Fruit fly (Drosophila melanogaster) whole organism, embryonic: ENCODE results near the gene CG16852.

Experiments
- Aef1 ChIP-seq: fragments of 200-800 bp; sonication (Bioruptor generic); IDR thresholded peaks from 3 replicates; pipeline ENCODE4 v1.3.6; 2022; ENCODE audit warnings: missing biosample characterization, missing genetic modification characterization
- Atf-2 ChIP-seq: fragments of 200-800 bp; sonication (Bioruptor generic); optimal IDR thresholded peaks from 2 replicates; lab custom pipeline; 2016; ENCODE audit warnings: missing biosample characterization, missing genetic modification characterization
- B-H2 ChIP-seq: fragments of 200-800 bp; sonication (Bioruptor generic); optimal IDR thresholded peaks from 2 replicates; lab custom pipeline; 2018; ENCODE audit warnings: missing biosample characterization, mild to moderate bottlenecking, missing genetic modification characterization
- CG10274 ChIP-seq: fragments of 200-800 bp; sonication (Bioruptor generic); optimal IDR thresholded peaks from 3 replicates; lab custom pipeline; 2017; ENCODE audit warnings: missing biosample characterization, mild to moderate bottlenecking, missing genetic modification characterization
- CG11398 ChIP-seq: fragments of 200-800 bp; sonication (Bioruptor generic); optimal IDR thresholded peaks from 2 replicates; lab custom pipeline; 2016; ENCODE audit warnings: missing biosample characterization, missing genetic modification characterization
- CG11560 ChIP-seq: fragments of 200-800 bp; sonication (Bioruptor generic); IDR thresholded peaks from 3 replicates; pipeline ENCODE4 v1.3.6; 2022; ENCODE audit warnings: missing biosample characterization, missing genetic modification characterization
- CG12769 ChIP-seq: fragments of 200-800 bp; sonication (Bioruptor generic); optimal IDR thresholded peaks from 2 replicates; lab custom pipeline; 2019; ENCODE audit warnings: missing biosample characterization, mild to moderate bottlenecking, missing genetic modification characterization, moderate library complexity
- CG13624 ChIP-seq: fragments of 200-800 bp; sonication (Bioruptor generic); optimal IDR thresholded peaks from 2 replicates; lab custom pipeline; 2016; ENCODE audit warnings: missing biosample characterization, missing genetic modification characterization
- CG13775 ChIP-seq: fragments of 200-800 bp; sonication (Bioruptor generic); optimal IDR thresholded peaks from 3 replicates; lab custom pipeline; 2017; ENCODE audit warnings: missing biosample characterization, mild to moderate bottlenecking, missing genetic modification characterization
- CG15514 ChIP-seq: fragments of 200-800 bp; sonication (Bioruptor generic); optimal IDR thresholded peaks from 3 replicates; lab custom pipeline; 2017; ENCODE audit warnings: missing biosample characterization, missing genetic modification characterization, mild to moderate bottlenecking, moderate library complexity, missing genetic modification reagents
- CG17829 ChIP-seq: fragments of 200-800 bp; optimal IDR thresholded peaks from 2 replicates; lab custom pipeline; 2019; ENCODE audit warnings: missing biosample characterization, mild to moderate bottlenecking, missing genetic modification characterization, moderate library complexity
- CG18599 ChIP-seq: fragments of 200-800 bp; sonication (Bioruptor generic); optimal IDR thresholded peaks from 3 replicates; lab custom pipeline; 2017; ENCODE audit warnings: missing biosample characterization, missing genetic modification characterization, mild to moderate bottlenecking, moderate library complexity, missing genetic modification reagents
- CG2712 ChIP-seq: fragments of 200-800 bp; optimal IDR thresholded peaks from 3 replicates; lab custom pipeline; 2019; ENCODE audit warnings: missing biosample characterization, mild to moderate bottlenecking, missing genetic modification characterization, moderate library complexity
- CG30020 ChIP-seq: fragments of 200-800 bp; optimal IDR thresholded peaks from 2 replicates; lab custom pipeline; 2019; ENCODE audit warnings: missing biosample characterization, mild to moderate bottlenecking, missing genetic modification characterization, moderate library complexity
- CG31224 ChIP-seq: fragments of 200-800 bp; sonication (Bioruptor generic); IDR thresholded peaks from 2 replicates; pipeline ENCODE4 v1.3.6; 2022; ENCODE audit warnings: missing biosample characterization, missing genetic modification characterization
- CG34376 ChIP-seq: fragments of 200-800 bp; sonication (Bioruptor generic); optimal IDR thresholded peaks from 2 replicates; lab custom pipeline; 2018; ENCODE audit warnings: missing biosample characterization, mild to moderate bottlenecking, missing genetic modification characterization
- CG4282 ChIP-seq: fragments of 200-800 bp; sonication (Bioruptor generic); optimal IDR thresholded peaks from 2 replicates; lab custom pipeline; 2016; ENCODE audit warnings: missing biosample characterization, missing genetic modification characterization
- CG4707 ChIP-seq: fragments of 200-800 bp; sonication (Bioruptor generic); optimal IDR thresholded peaks from 2 replicates; lab custom pipeline; 2018; ENCODE audit warnings: missing biosample characterization, mild to moderate bottlenecking, missing genetic modification characterization, moderate library complexity
- CG6175 ChIP-seq: fragments of 200-800 bp; sonication (Bioruptor generic); IDR thresholded peaks from 3 replicates; pipeline ENCODE4 v1.3.6; 2022; ENCODE audit warnings: missing biosample characterization, missing genetic modification characterization
- CG7839 ChIP-seq: fragments of 200-800 bp; sonication (Bioruptor generic); optimal IDR thresholded peaks from 3 replicates; lab custom pipeline; 2018; ENCODE audit warnings: missing biosample characterization, mild to moderate bottlenecking, missing genetic modification characterization, moderate library complexity
- Dref ChIP-seq: fragments of 200-800 bp; sonication (Bioruptor generic); IDR thresholded peaks from 2 replicates; pipeline ENCODE4 v1.3.6; 2022; ENCODE audit warnings: missing biosample characterization, missing genetic modification characterization
- HLH3B ChIP-seq: fragments of 200-800 bp; sonication (Bioruptor generic); IDR thresholded peaks from 2 replicates; pipeline ENCODE4 v1.3.6; 2022; ENCODE audit warnings: missing biosample characterization, missing genetic modification characterization
- Hmx ChIP-seq: fragments of 200-800 bp; sonication (Bioruptor generic); optimal IDR thresholded peaks from 2 replicates; lab custom pipeline; 2016; ENCODE audit warnings: missing biosample characterization, missing genetic modification characterization
- Hr51 ChIP-seq, 2 experiments: fragments of 200-800 bp; sonication (Bioruptor generic); optimal IDR thresholded peaks; 2 replicates in 1 of 2; 3 replicates in 1 of 2; lab custom pipeline; 2016 to 2018; ENCODE audit warnings: missing biosample characterization in 2 of 2, missing genetic modification characterization in 2 of 2, mild to moderate bottlenecking in 1 of 2, moderate library complexity in 1 of 2
- MBD-R2 ChIP-seq: fragments of 200-800 bp; sonication (Bioruptor generic); IDR thresholded peaks from 2 replicates; pipeline ENCODE4 v1.3.6; 2022; ENCODE audit warnings: missing biosample characterization, missing genetic modification characterization
- Opbp ChIP-seq: fragments of 200-800 bp; sonication (Bioruptor generic); IDR thresholded peaks from 3 replicates; pipeline ENCODE4 v1.3.6; 2022; ENCODE audit warnings: missing biosample characterization, missing genetic modification characterization; ENCODE audit not compliant: partially characterized antibody
- Ptx1 ChIP-seq: fragments of 200-800 bp; sonication (Bioruptor generic); IDR thresholded peaks from 2 replicates; pipeline ENCODE4 v1.3.6; 2022; ENCODE audit warnings: missing biosample characterization, missing genetic modification characterization
- Six4 ChIP-seq: fragments of 200-800 bp; sonication (Bioruptor generic); optimal IDR thresholded peaks from 2 replicates; lab custom pipeline; 2016; ENCODE audit warnings: missing biosample characterization, missing genetic modification characterization
- Stat92E ChIP-seq, 3 experiments: fragments of >200 bp in 2 of 3; fragments of 200-800 bp in 1 of 3; sonication (Bioruptor generic) in 1 of 3; optimal IDR thresholded peaks; 2 replicates each; lab custom pipeline; 2017 to 2019; ENCODE audit warnings: missing biosample characterization in 3 of 3, missing genetic modification characterization in 3 of 3, mild to moderate bottlenecking in 1 of 3, moderate library complexity in 1 of 3
- Taf1 ChIP-seq: fragments of 200-800 bp; sonication (Bioruptor generic); IDR thresholded peaks from 2 replicates; pipeline ENCODE4 v1.3.6; 2022; ENCODE audit warnings: missing biosample characterization, missing genetic modification characterization
- amos ChIP-seq: fragments of 200-800 bp; sonication (Bioruptor generic); IDR thresholded peaks from 2 replicates; pipeline ENCODE4 v1.3.6; 2022; ENCODE audit warnings: missing biosample characterization, missing genetic modification characterization; ENCODE audit not compliant: partially characterized antibody
- az2 ChIP-seq: fragments of 200-800 bp; sonication (Bioruptor generic); optimal IDR thresholded peaks from 3 replicates; lab custom pipeline; 2016; ENCODE audit warnings: missing biosample characterization, missing genetic modification characterization
- btn ChIP-seq: fragments of 200-800 bp; sonication (Bioruptor generic); optimal IDR thresholded peaks from 2 replicates; lab custom pipeline; 2016; ENCODE audit warnings: missing biosample characterization, missing genetic modification characterization
- cwo ChIP-seq: fragments of 200-800 bp; sonication (Bioruptor generic); optimal IDR thresholded peaks from 3 replicates; lab custom pipeline; 2017; ENCODE audit warnings: missing biosample characterization, missing genetic modification characterization, mild to moderate bottlenecking, moderate library complexity, missing genetic modification reagents
- dimm ChIP-seq: fragments of 200-800 bp; sonication (Bioruptor generic); IDR thresholded peaks from 2 replicates; pipeline ENCODE4 v1.3.6; 2022; ENCODE audit warnings: missing biosample characterization, missing genetic modification characterization
- hbn ChIP-seq: fragments of 200-800 bp; sonication (Bioruptor generic); IDR thresholded peaks from 2 replicates; pipeline ENCODE4 v1.3.6; 2022; ENCODE audit warnings: missing biosample characterization, missing genetic modification characterization; ENCODE audit not compliant: partially characterized antibody
- jumu ChIP-seq: fragments of 200-800 bp; sonication (Bioruptor generic); optimal IDR thresholded peaks from 3 replicates; lab custom pipeline; 2016; ENCODE audit warnings: missing biosample characterization, missing genetic modification characterization
- knrl ChIP-seq: fragments of 200-800 bp; sonication (Bioruptor generic); IDR thresholded peaks from 3 replicates; pipeline ENCODE4 v1.3.6; 2022; ENCODE audit warnings: missing biosample characterization, missing genetic modification characterization; ENCODE audit not compliant: partially characterized antibody
- lbe ChIP-seq: fragments of 200-800 bp; sonication (Bioruptor generic); optimal IDR thresholded peaks from 2 replicates; lab custom pipeline; 2016; ENCODE audit warnings: missing biosample characterization, mild to moderate bottlenecking, missing genetic modification characterization
- lmd ChIP-seq: fragments of 200-800 bp; sonication (Bioruptor generic); IDR thresholded peaks from 2 replicates; pipeline ENCODE4 v1.3.6; 2022; ENCODE audit warnings: missing biosample characterization, missing genetic modification characterization
- phol ChIP-seq: fragments of 200-800 bp; sonication (Bioruptor generic); optimal IDR thresholded peaks from 3 replicates; lab custom pipeline; 2018; ENCODE audit warnings: missing biosample characterization, mild to moderate bottlenecking, missing genetic modification characterization, moderate library complexity
- pzg ChIP-seq: fragments of 200-800 bp; sonication (Bioruptor generic); optimal IDR thresholded peaks from 3 replicates; lab custom pipeline; 2018; ENCODE audit warnings: missing biosample characterization, mild to moderate bottlenecking, missing genetic modification characterization, moderate library complexity
- seq ChIP-seq: fragments of 200-800 bp; sonication (Bioruptor generic); IDR thresholded peaks from 2 replicates; pipeline ENCODE4 v1.3.6; 2022; ENCODE audit warnings: missing biosample characterization, missing genetic modification characterization
- sqz ChIP-seq: fragments of 200-800 bp; sonication (Bioruptor generic); optimal IDR thresholded peaks from 3 replicates; lab custom pipeline; 2018; ENCODE audit warnings: missing biosample characterization, mild to moderate bottlenecking, missing genetic modification characterization
- vvl ChIP-seq: fragments of 200-800 bp; sonication (Bioruptor generic); IDR thresholded peaks from 2 replicates; pipeline ENCODE4 v1.3.6; 2022; ENCODE audit warnings: missing biosample characterization, missing genetic modification characterization
- wor ChIP-seq: fragments of 200-800 bp; sonication (Bioruptor generic); IDR thresholded peaks from 2 replicates; pipeline ENCODE4 v1.3.6; 2022; ENCODE audit warnings: missing biosample characterization, missing genetic modification characterization
- yki ChIP-seq: fragments of >200 bp; optimal IDR thresholded peaks from 3 replicates; lab custom pipeline; 2018

The CG16852 gene

DNA sequence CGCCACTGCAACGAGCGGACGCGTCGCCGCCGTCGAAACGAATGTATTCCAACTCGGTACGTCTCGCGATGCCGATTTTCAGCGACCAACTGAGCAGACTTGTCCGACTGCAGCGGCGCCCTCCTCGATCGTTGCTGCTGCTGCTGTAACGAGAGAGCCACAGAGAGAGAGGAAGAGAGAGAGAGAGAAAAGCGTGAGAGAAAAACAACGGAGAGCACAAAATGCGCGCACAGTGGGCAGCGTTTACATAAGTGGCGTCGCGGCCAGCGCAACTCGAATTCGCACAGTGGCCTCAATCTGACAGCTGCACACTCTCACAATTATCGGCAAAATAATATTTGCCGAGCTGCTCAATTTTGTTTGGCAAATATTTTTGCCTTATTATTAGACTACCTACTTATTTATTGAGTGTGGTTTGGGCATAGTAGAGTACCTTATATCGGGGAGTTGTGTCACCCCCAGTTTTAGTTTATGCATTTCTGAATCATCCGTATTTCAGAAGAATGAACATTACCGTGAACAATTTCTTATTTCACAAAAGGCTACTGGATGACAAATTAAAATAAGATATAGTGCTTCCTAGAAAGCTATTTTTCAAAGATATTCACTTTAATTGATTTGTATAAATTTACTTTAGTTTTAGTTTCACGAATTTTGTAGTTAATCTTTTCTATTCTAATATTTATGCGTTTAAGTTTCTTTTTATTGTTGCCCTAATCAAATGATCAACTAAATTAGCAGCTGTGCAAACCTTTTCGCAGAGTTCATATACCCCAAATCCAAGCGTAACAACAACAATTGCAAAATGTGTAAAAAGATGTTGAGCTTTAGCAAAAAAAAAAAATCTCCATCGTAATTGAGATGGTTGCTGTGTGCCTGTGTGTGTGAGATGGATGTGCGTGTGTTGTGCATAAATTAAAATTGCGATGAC, 27.0 kb upstream of the CG16852 start (continued):
- peak; percentile 37 for TF ChIP-seq CG15514 (GFP tag; lab: Kevin White, UChicago)
- no peak for TF ChIP-seq CG11398 (GFP tag; lab: Kevin White, UChicago)
- no peak for TF ChIP-seq btn (GFP tag; lab: Kevin White, UChicago)
- peak; percentile 51 for TF ChIP-seq phol (tag; lab: Kevin White, UChicago)
- peak; percentile 44 for TF ChIP-seq CG18599
- TF ChIP-seq Dref, result no peak; the same call in 1 of the 2 replicates
- TF ChIP-seq CG13624 (GFP tag; lab: Kevin White, UChicago), result peak; percentile 62
- peak; percentile 97 for TF ChIP-seq CG10274 (GFP tag; lab: Kevin White, UChicago)
- TF ChIP-seq Hr51 (GFP tag; optimal IDR thresholded peaks at IDR 0.05; lab: Kevin White, UChicago), result peak in 1 of 2 experiments; percentile 53
- TF ChIP-seq Atf-2 (GFP tag; lab: Kevin White, UChicago), result peak; percentile 70
- TF ChIP-seq amos (GFP tag; lab: Robert Waterston, UW), result peak; percentile 11; the same call in 1 of the 2 replicates
- peak; percentile 33 for TF ChIP-seq sqz (GFP tag; lab: Kevin White, UChicago)
- TF ChIP-seq Opbp, result no peak
- peak; percentile 42 for TF ChIP-seq B-H2 (GFP tag; lab: Kevin White, UChicago)
- peak; percentile 50 for TF ChIP-seq CG31224 (GFP tag; lab: Robert Waterston, UW)
- TF ChIP-seq Hmx (GFP tag; lab: Kevin White, UChicago), result no peak
- no peak for TF ChIP-seq CG30020 (tag; lab: Kevin White, UChicago)
- TF ChIP-seq CG11560, result 0 out of 3 replicates have a peak, but pooled peaks have one; percentile 13
- TF ChIP-seq CG13775 (GFP tag; lab: Kevin White, UChicago), result peak; percentile 66
- TF ChIP-seq wor (GFP tag; lab: Robert Waterston, UW), result peak; percentile 34; the same call in 1 of the 2 replicates
- TF ChIP-seq CG17829 (tag; lab: Kevin White, UChicago), result peak; percentile 62
- TF ChIP-seq CG4282, result peak; percentile 77
- TF ChIP-seq MBD-R2, result no peak
- peak; percentile 12 for TF ChIP-seq CG34376
- no peak; the same call in 2 of the 3 replicates for TF ChIP-seq CG6175 (GFP tag; lab: Robert Waterston, UW)
- peak; percentile 60 for TF ChIP-seq CG7839 (tag; lab: Kevin White, UChicago)
- TF ChIP-seq Aef1 (GFP tag; lab: Robert Waterston, UW), result peak; percentile 64
- peak; percentile 55 for TF ChIP-seq az2 (GFP tag; lab: Kevin White, UChicago)
- peak; percentile 84 for TF ChIP-seq vvl (GFP tag; lab: Robert Waterston, UW)
- TF ChIP-seq lmd (GFP tag; lab: Robert Waterston, UW), result peak; percentile 69
- TF ChIP-seq Taf1 (GFP tag; lab: Robert Waterston, UW), result 0 out of 2 replicates have a peak, but pooled peaks have one; percentile 30
- TF ChIP-seq Stat92E (GFP tag; optimal IDR thresholded peaks at IDR 0.05; lab: Kevin White, UChicago), result peak in 1 of 3 experiments; percentile 26
- TF ChIP-seq knrl (GFP tag; lab: Robert Waterston, UW), result no peak
- TF ChIP-seq lbe (GFP tag; lab: Kevin White, UChicago), result peak; percentile 69
- no peak for TF ChIP-seq pzg (GFP tag; lab: Kevin White, UChicago)
- TF ChIP-seq CG4707 (GFP tag; lab: Kevin White, UChicago), result peak; percentile 99
- no peak for TF ChIP-seq hbn (GFP tag; lab: Robert Waterston, UW)
- peak; percentile 98 for TF ChIP-seq yki (lab: Kevin White, UChicago)
- peak; percentile 44 for TF ChIP-seq jumu (GFP tag; lab: Kevin White, UChicago)
- TF ChIP-seq cwo (GFP tag; lab: Kevin White, UChicago), result peak; percentile 41
- peak; percentile 14 for TF ChIP-seq Six4
- peak; percentile 61; the same call in 1 of the 2 replicates for TF ChIP-seq seq (GFP tag; lab: Robert Waterston, UW)
- peak; percentile 63 for TF ChIP-seq CG2712 (tag; lab: Kevin White, UChicago)
- no peak for TF ChIP-seq dimm (GFP tag; lab: Robert Waterston, UW)
- peak; percentile 64 for TF ChIP-seq CG12769
- TF ChIP-seq Ptx1, result peak; percentile 70
- peak; percentile 57 for TF ChIP-seq HLH3B (GFP tag; lab: Robert Waterston, UW)
